Worm (Caenorhabditis elegans) whole organism, L3 larva: ENCODE results near the gene prde-1.

Source experiments
- R02D3.7 ChIP-seq: fragments of 150-350 bp; optimal IDR thresholded peaks from 2 replicates; lab custom pipeline; 2014; ENCODE audit warnings: missing biosample characterization, missing genetic modification characterization
- ZK546.5 ChIP-seq: sonication (generic microtip); optimal IDR thresholded peaks from 2 replicates; lab custom pipeline; 2017; ENCODE audit warnings: missing biosample characterization, missing genetic modification characterization
- ama-1 ChIP-seq: fragments of 150-350 bp; optimal IDR thresholded peaks from 2 replicates; lab custom pipeline; 2018
- ceh-28 ChIP-seq: fragments of 150-350 bp; optimal IDR thresholded peaks from 2 replicates; lab custom pipeline; 2014; ENCODE audit warnings: missing biosample characterization, missing genetic modification reagents, missing genetic modification characterization
- ceh-82 ChIP-seq: fragments of 150-350 bp; optimal IDR thresholded peaks from 2 replicates; lab custom pipeline; 2014; ENCODE audit warnings: missing biosample characterization, missing genetic modification characterization
- egl-27 ChIP-seq: sonication (generic microtip); optimal IDR thresholded peaks from 4 replicates; lab custom pipeline; 2017; ENCODE audit warnings: missing biosample characterization, missing genetic modification reagents, missing genetic modification characterization
- egl-5 ChIP-seq: fragments of 150-350 bp; optimal IDR thresholded peaks from 2 replicates; lab custom pipeline; 2017; ENCODE audit warnings: missing biosample characterization, missing genetic modification reagents, missing genetic modification characterization, inconsistent platforms
- elt-1 ChIP-seq: fragments of 150-350 bp; optimal IDR thresholded peaks from 2 replicates; lab custom pipeline; 2014; ENCODE audit warnings: missing biosample characterization, missing genetic modification characterization
- elt-2 ChIP-seq: sonication (generic microtip); optimal IDR thresholded peaks from 2 replicates; lab custom pipeline; 2016; ENCODE audit warnings: missing genetic modification reagents, mild to moderate bottlenecking, missing genetic modification characterization, missing compliant biosample characterization
- elt-3 ChIP-seq, 3 experiments: fragments of 150-350 bp in 1 of 3; sonication (generic microtip) in 2 of 3; optimal IDR thresholded peaks; 2 replicates in 2 of 3; 4 replicates in 1 of 3; lab custom pipeline; 2014 to 2017; ENCODE audit warnings: missing biosample characterization in 3 of 3, missing genetic modification characterization in 3 of 3
- fkh-10 ChIP-seq: sonication (generic microtip); optimal IDR thresholded peaks from 2 replicates; lab custom pipeline; 2017; ENCODE audit warnings: missing biosample characterization, missing genetic modification reagents, missing genetic modification characterization
- hmg-11 ChIP-seq: sonication (generic microtip); optimal IDR thresholded peaks from 2 replicates; lab custom pipeline; 2016; ENCODE audit warnings: missing genetic modification characterization, missing compliant biosample characterization
- jun-1 ChIP-seq: fragments of 150-350 bp; optimal IDR thresholded peaks from 2 replicates; lab custom pipeline; 2014; ENCODE audit warnings: missing biosample characterization, missing genetic modification reagents, missing genetic modification characterization
- lin-15B ChIP-seq: fragments of 150-350 bp; optimal IDR thresholded peaks from 2 replicates; lab custom pipeline; 2014; ENCODE audit warnings: missing biosample characterization, missing genetic modification characterization
- lin-39 ChIP-seq: fragments of 150-350 bp; optimal IDR thresholded peaks from 2 replicates; lab custom pipeline; 2018; ENCODE audit warnings: missing biosample characterization, missing genetic modification reagents, missing genetic modification characterization
- mdl-1 ChIP-seq: fragments of 150-350 bp; optimal IDR thresholded peaks from 2 replicates; lab custom pipeline; 2014; ENCODE audit warnings: missing biosample characterization, missing genetic modification characterization
- mml-1 ChIP-seq: fragments of 150-350 bp; sonication (generic microtip); optimal IDR thresholded peaks from 3 replicates; lab custom pipeline; 2014; ENCODE audit warnings: missing biosample characterization, missing genetic modification characterization
- nfya-1 ChIP-seq: sonication (generic microtip); optimal IDR thresholded peaks from 2 replicates; lab custom pipeline; 2017; ENCODE audit warnings: missing genetic modification characterization, mild to moderate bottlenecking, missing compliant biosample characterization, antibody characterized with exemption, moderate library complexity; ENCODE audit not compliant: insufficient read depth
- nhr-11 ChIP-seq: fragments of 150-350 bp; optimal IDR thresholded peaks from 2 replicates; lab custom pipeline; 2014; ENCODE audit warnings: missing biosample characterization, missing genetic modification characterization
- nhr-12 ChIP-seq: fragments of 150-350 bp; optimal IDR thresholded peaks from 2 replicates; lab custom pipeline; 2014; ENCODE audit warnings: missing biosample characterization, missing genetic modification characterization
- nhr-23 ChIP-seq: fragments of 150-350 bp; optimal IDR thresholded peaks from 2 replicates; lab custom pipeline; 2014; ENCODE audit warnings: missing biosample characterization, missing genetic modification reagents, missing genetic modification characterization
- nhr-237 ChIP-seq: fragments of 150-350 bp; optimal IDR thresholded peaks from 2 replicates; lab custom pipeline; 2014; ENCODE audit warnings: missing biosample characterization, missing genetic modification characterization
- nhr-28 ChIP-seq: fragments of 150-350 bp; optimal IDR thresholded peaks from 2 replicates; lab custom pipeline; 2014; ENCODE audit warnings: missing biosample characterization, missing genetic modification characterization
- nhr-43 ChIP-seq: sonication (generic microtip); optimal IDR thresholded peaks from 2 replicates; lab custom pipeline; 2016; ENCODE audit warnings: mild to moderate bottlenecking, missing genetic modification characterization, missing compliant biosample characterization; ENCODE audit not compliant: poor library complexity, severe bottlenecking
- nhr-76 ChIP-seq: fragments of 150-350 bp; sonication (generic microtip); optimal IDR thresholded peaks from 5 replicates; lab custom pipeline; 2014; ENCODE audit warnings: missing biosample characterization, missing genetic modification characterization
- pha-4 ChIP-seq: fragments of 150-350 bp; optimal IDR thresholded peaks from 2 replicates; lab custom pipeline; 2014; ENCODE audit warnings: missing biosample characterization, missing genetic modification reagents, missing genetic modification characterization
- pqm-1 ChIP-seq: fragments of 150-350 bp; optimal IDR thresholded peaks from 2 replicates; lab custom pipeline; 2017; ENCODE audit warnings: missing biosample characterization, missing genetic modification characterization, inconsistent platforms
- sea-2 ChIP-seq: fragments of 150-350 bp; sonication (generic microtip); optimal IDR thresholded peaks from 4 replicates; lab custom pipeline; 2014; ENCODE audit warnings: missing biosample characterization, missing genetic modification reagents, missing genetic modification characterization
- skn-1 ChIP-seq: fragments of 150-350 bp; optimal IDR thresholded peaks from 2 replicates; lab custom pipeline; 2014; ENCODE audit warnings: missing biosample characterization, missing genetic modification characterization
- snpc-4 ChIP-seq: fragments of 150-350 bp; optimal IDR thresholded peaks from 2 replicates; lab custom pipeline; 2014; ENCODE audit warnings: missing biosample characterization, missing genetic modification characterization
- tbx-2 ChIP-seq: sonication (generic microtip); optimal IDR thresholded peaks from 2 replicates; lab custom pipeline; 2016; ENCODE audit warnings: mild to moderate bottlenecking, missing genetic modification characterization, missing compliant biosample characterization
- unc-39 ChIP-seq: sonication (generic microtip); optimal IDR thresholded peaks from 4 replicates; lab custom pipeline; 2017; ENCODE audit warnings: missing biosample characterization, missing genetic modification characterization
- unc-62 ChIP-seq: fragments of 150-350 bp; sonication (generic microtip); optimal IDR thresholded peaks from 4 replicates; lab custom pipeline; 2014; ENCODE audit warnings: missing biosample characterization, missing genetic modification reagents, missing genetic modification characterization
- ztf-11 ChIP-seq: fragments of 150-350 bp; optimal IDR thresholded peaks from 2 replicates; lab custom pipeline; 2014; ENCODE audit warnings: missing biosample characterization, missing genetic modification characterization
- ztf-4 ChIP-seq: fragments of 150-350 bp; optimal IDR thresholded peaks from 2 replicates; lab custom pipeline; 2014; ENCODE audit warnings: missing biosample characterization, missing genetic modification characterization

prde-1 gene

ce11 chrV:15553869-15554268 is 15.8 kb downstream of the prde-1 start:
- TF ChIP-seq nfya-1 (peak; percentile 38), unc-39 (tag; lab: Kevin White, UChicago) (no peak), pqm-1 (tag; lab: Kevin White, UChicago) (peak; percentile 16), nhr-43 (peak; percentile 20), elt-2 (tag; lab: Kevin White, UChicago) (peak; percentile 6), hmg-11 (peak; percentile 43), tbx-2 (tag; lab: Kevin White, UChicago) (no peak)

- no peak for TF ChIP-seq mdl-1 (tag; lab: Kevin White, UChicago)
- no peak for TF ChIP-seq R02D3.7 (tag; lab: Kevin White, UChicago)
- no peak for TF ChIP-seq ztf-4
- no peak for TF ChIP-seq lin-39
Measured at ce11 chrV:15559047-15559446, 21.0 kb downstream of the prde-1 start, which contains the start of gene acr-18. Gene acr-18, minus strand, starts transcription at chrV:15559147.

DNA sequence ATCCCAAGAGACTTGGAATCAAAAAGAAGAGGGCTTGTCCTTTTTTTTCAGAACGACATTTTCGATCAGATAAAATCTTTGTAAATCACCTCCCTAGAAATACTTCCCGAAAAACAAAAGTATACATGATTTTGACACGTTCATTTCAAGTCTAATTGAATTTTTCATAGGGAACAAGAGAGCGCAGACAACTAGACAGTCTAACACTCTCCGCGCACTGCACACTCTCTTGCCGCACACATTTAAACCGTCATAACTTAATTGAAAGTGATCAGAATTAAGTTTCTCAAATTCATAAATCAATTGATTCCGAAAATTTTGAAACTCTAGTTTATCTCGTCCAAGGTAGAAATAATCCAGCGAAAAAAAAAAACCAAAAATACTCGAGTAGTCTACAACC is 21.7 kb downstream of the prde-1 start:
- TF ChIP-seq ceh-82 (tag; lab: Kevin White, UChicago) (no peak), elt-1 (peak; percentile 0)
- TF ChIP-seq, all 47 proteins: peak for 1

DNA sequence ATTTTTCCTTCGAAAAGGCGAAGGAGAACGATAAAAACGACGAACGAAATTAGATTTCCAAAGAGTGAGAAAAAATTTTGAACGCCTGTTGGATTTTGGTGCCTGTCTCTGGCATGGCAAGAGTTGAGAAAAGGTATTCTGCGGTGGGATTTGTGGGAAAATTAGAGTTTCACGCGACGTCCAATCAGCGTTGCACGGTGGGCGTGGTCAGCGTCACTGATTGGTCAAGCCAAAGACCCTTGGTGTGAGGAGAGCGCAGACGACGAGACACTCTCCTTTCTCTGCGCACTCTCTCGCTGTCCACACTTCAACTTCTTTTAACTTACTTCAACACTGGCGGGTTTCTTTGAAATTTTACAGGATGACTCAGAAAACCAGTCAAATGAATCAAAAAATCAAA is 24.5 kb downstream of the prde-1 start:
- peak; percentile 51 for TF ChIP-seq nfya-1
- TF ChIP-seq nhr-237 (tag; lab: Kevin White, UChicago), result no peak

- TF ChIP-seq fkh-10, result peak; percentile 80
- no peak for TF ChIP-seq ztf-11 (tag; lab: Kevin White, UChicago)
- TF ChIP-seq, all 47 proteins: peak for 1
Measured at ce11 chrV:15563477-15563876, 25.4 kb downstream of the prde-1 start.

- TF ChIP-seq pha-4 (tag; lab: Kevin White, UChicago) (peak; percentile 66), nhr-23 (tag; lab: Kevin White, UChicago) (peak; percentile 31), ama-1 (lab: Kevin White, UChicago) (peak; percentile 27), pqm-1 (tag; lab: Kevin White, UChicago) (peak; percentile 84), nfya-1 (peak; percentile 30), nhr-43 (peak; percentile 71), R02D3.7 (tag; lab: Kevin White, UChicago) (peak; percentile 37), skn-1 (tag; lab: Kevin White, UChicago) (no peak), jun-1 (tag; lab: Kevin White, UChicago) (peak; percentile 60), elt-2 (tag; lab: Kevin White, UChicago) (peak; percentile 71), elt-3 (tag; optimal IDR thresholded peaks at IDR 0.05; lab: Kevin White, UChicago) (no peak), ceh-28 (tag; lab: Kevin White, UChicago) (no peak)
- TF ChIP-seq, all 47 proteins: peak for 9
Measured at ce11 chrV:15563985-15564384, 25.9 kb downstream of the prde-1 start.

DNA sequence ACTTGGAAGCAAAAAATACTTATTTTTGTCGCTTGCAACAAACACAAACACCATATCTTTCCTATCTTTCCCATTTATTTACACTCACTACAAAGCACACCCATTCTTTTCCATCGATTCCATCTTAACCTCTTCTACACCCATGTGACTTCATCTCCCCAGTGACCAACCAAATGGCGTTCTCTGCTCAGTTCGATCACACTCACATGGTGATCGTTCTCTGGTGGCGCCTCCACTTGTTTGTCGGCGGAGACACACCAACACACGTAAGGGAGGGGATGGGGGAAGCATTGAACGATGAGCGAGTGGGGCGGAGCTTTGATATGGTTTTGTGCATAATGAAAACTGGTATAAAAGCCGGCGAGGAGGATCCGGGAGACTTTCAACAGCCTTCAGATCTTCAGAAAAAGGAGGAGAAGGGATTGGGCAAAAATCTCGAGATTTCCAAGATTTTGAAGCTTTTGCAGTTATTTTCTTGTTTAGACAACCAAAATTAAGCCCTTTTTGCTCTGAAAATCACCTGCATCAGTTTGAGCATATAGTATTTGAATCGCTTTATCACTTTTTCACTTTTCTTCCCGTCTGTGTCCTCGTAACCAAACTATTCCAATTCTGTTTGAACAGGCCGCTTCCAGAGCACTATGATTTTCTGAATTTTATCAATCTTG is 28.6 kb downstream of the prde-1 start:
- peak; percentile 96 for TF ChIP-seq lin-39
- peak; percentile 77 for TF ChIP-seq elt-1
- TF ChIP-seq fkh-10, result no peak
- peak; percentile 78 for TF ChIP-seq elt-2 (tag; lab: Kevin White, UChicago)
- peak; percentile 82 for TF ChIP-seq nfya-1
- TF ChIP-seq mdl-1 (tag; lab: Kevin White, UChicago), result peak; percentile 82
- TF ChIP-seq hmg-11, result peak; percentile 57
- TF ChIP-seq elt-3 (tag; optimal IDR thresholded peaks at IDR 0.05; lab: Kevin White, UChicago), result no peak
- no peak for TF ChIP-seq skn-1 (tag; lab: Kevin White, UChicago)
- TF ChIP-seq snpc-4 (tag; lab: Kevin White, UChicago), result peak; percentile 82
- TF ChIP-seq nhr-43, result peak; percentile 84
- TF ChIP-seq unc-62 (GFP tag; lab: Kevin White, UChicago), result peak; percentile 19
- TF ChIP-seq ama-1 (lab: Kevin White, UChicago), result peak; percentile 96
- TF ChIP-seq pqm-1 (tag; lab: Kevin White, UChicago), result peak; percentile 94
- no peak for TF ChIP-seq nhr-28 (tag; lab: Kevin White, UChicago)
- TF ChIP-seq egl-27, result no peak
- TF ChIP-seq ceh-28 (tag; lab: Kevin White, UChicago), result peak; percentile 40
- peak; percentile 87 for TF ChIP-seq pha-4 (tag; lab: Kevin White, UChicago)
- peak; percentile 9 for TF ChIP-seq lin-15B (tag; lab: Kevin White, UChicago)
- TF ChIP-seq egl-5 (tag; lab: Kevin White, UChicago), result peak; percentile 86
- no peak for TF ChIP-seq ZK546.5 (tag; lab: Kevin White, UChicago)
- TF ChIP-seq mml-1 (tag; lab: Kevin White, UChicago), result no peak
- peak; percentile 70 for TF ChIP-seq nhr-11
- TF ChIP-seq ceh-82 (tag; lab: Kevin White, UChicago), result no peak
- TF ChIP-seq sea-2 (GFP tag; lab: Kevin White, UChicago), result no peak
- peak; percentile 85 for TF ChIP-seq jun-1 (tag; lab: Kevin White, UChicago)
- no peak for TF ChIP-seq nhr-76 (tag; lab: Kevin White, UChicago)
- no peak for TF ChIP-seq nhr-12 (tag; lab: Kevin White, UChicago)
